Fruit fly (Drosophila melanogaster): ENCODE data around the gene Fhos.

The Fhos gene

dm6 chr3L:8767876-8768275 lies 14.5 kb downstream of the Fhos start (continued):
- TF ChIP-seq CG30020 (tag; optimal IDR thresholded peaks at IDR 0.05) (no peak), CG3407 (GFP tag; optimal IDR thresholded peaks at IDR 0.05) (no peak), pum (GFP tag; optimal IDR thresholded peaks at IDR 0.05) (no peak), CG12744 (GFP tag; optimal IDR thresholded peaks at IDR 0.05) (peak; percentile 14), Lpt (GFP tag; optimal IDR thresholded peaks at IDR 0.05) (no peak), toy (GFP tag; IDR thresholded peaks at IDR 0.05) (no peak), CG10654 (GFP tag; optimal IDR thresholded peaks at IDR 0.05) (no peak), ab (GFP tag; optimal IDR thresholded peaks at IDR 0.05) (no peak), gfzf (GFP tag; optimal IDR thresholded peaks at IDR 0.05) (no peak), Xbp1 (GFP tag; optimal IDR thresholded peaks at IDR 0.05) (peak; percentile 54), CG16779 (GFP tag; IDR thresholded peaks at IDR 0.05) (no peak), HmgD (GFP tag; optimal IDR thresholded peaks at IDR 0.05) (no peak), CG2889 (GFP tag; IDR thresholded peaks at IDR 0.05) (peak; percentile 46; the same call in 2 of the 3 replicates), h (optimal IDR thresholded peaks at IDR 0.05) (no peak), Doc2 (GFP tag; IDR thresholded peaks at IDR 0.05) (no peak), sqz (GFP tag; optimal IDR thresholded peaks at IDR 0.05) (no peak), slp2 (GFP tag; optimal IDR thresholded peaks at IDR 0.05) (no peak), slbo (GFP tag; IDR thresholded peaks at IDR 0.05) (peak; percentile 70), CTCF (GFP tag; optimal IDR thresholded peaks at IDR 0.05) (no peak), bigmax (GFP tag; optimal IDR thresholded peaks at IDR 0.05) (no peak), prd (optimal IDR thresholded peaks at IDR 0.05) (no peak), prd (GFP tag; IDR thresholded peaks at IDR 0.05) (peak; percentile 58; the same call in 2 of the 3 replicates), MTF-1 (GFP tag; optimal IDR thresholded peaks at IDR 0.05; ENCODE audit: borderline replicate concordance) (no peak), caup (GFP tag; optimal IDR thresholded peaks at IDR 0.05; ENCODE audit: severe bottlenecking) (peak; percentile 37), NFAT (GFP tag; IDR thresholded peaks at IDR 0.05) (no peak), hbn (GFP tag; IDR thresholded peaks at IDR 0.05; ENCODE audit: partially characterized antibody) (no peak), bbx (GFP tag; IDR thresholded peaks at IDR 0.05; ENCODE audit: partially characterized antibody) (no peak), Sry-β (GFP tag; optimal IDR thresholded peaks at IDR 0.05) (no peak), CG15601 (tag; optimal IDR thresholded peaks at IDR 0.05) (no peak), CG7372 (GFP tag; IDR thresholded peaks at IDR 0.05) (0 out of 2 replicates have a peak, but pooled peaks have one; percentile 10), dm (GFP tag; optimal IDR thresholded peaks at IDR 0.05) (no peak), CG16863 (GFP tag; optimal IDR thresholded peaks at IDR 0.05) (no peak), btn (GFP tag; optimal IDR thresholded peaks at IDR 0.05) (no peak), CG4854 (GFP tag; optimal IDR thresholded peaks at IDR 0.05) (no peak), stwl (tag; optimal IDR thresholded peaks at IDR 0.05) (no peak), Six4 (GFP tag; optimal IDR thresholded peaks at IDR 0.05) (no peak), fru (optimal IDR thresholded peaks at IDR 0.05) (no peak), mirr (GFP tag; optimal IDR thresholded peaks at IDR 0.05) (no peak), CG4820 (GFP tag; optimal IDR thresholded peaks at IDR 0.05) (peak; percentile 17), CG2678 (tag; optimal IDR thresholded peaks at IDR 0.05) (peak; percentile 76), Med (GFP tag) (peak; percentile 85), CG7556 (GFP tag; optimal IDR thresholded peaks at IDR 0.05) (peak; percentile 64), Sox100B (GFP tag; optimal IDR thresholded peaks at IDR 0.05) (peak; percentile 14), zfh1 (GFP tag; IDR thresholded peaks at IDR 0.05) (no peak), kay (GFP tag; optimal IDR thresholded peaks at IDR 0.05) (no peak), Mad (GFP tag; optimal IDR thresholded peaks at IDR 0.05) (no peak), fd64A (GFP tag; optimal IDR thresholded peaks at IDR 0.05) (no peak), CG1602 (GFP tag; optimal IDR thresholded peaks at IDR 0.05) (no peak), CG5953 (GFP tag; IDR thresholded peaks at IDR 0.05) (no peak), CG14710 (tag; optimal IDR thresholded peaks at IDR 0.05) (no peak), cg (GFP tag; optimal IDR thresholded peaks at IDR 0.05) (no peak), sima (GFP tag; optimal IDR thresholded peaks at IDR 0.05) (no peak), fd3F (GFP tag; optimal IDR thresholded peaks at IDR 0.05) (peak; percentile 29), Gug (GFP tag; IDR thresholded peaks at IDR 0.05) (no peak; the same call in 3 of the 4 replicates)

Measured in whole organism, embryonic.